Worm (Caenorhabditis elegans): ENCODE results near the gene EGAP2.2.
A peak's percentile ranks its signal among the peaks of the same experiment; 100 is the strongest.

The EGAP2.2 gene

ce11 chrII:5205286-5205685 lies 24.4 kb upstream of the EGAP2.2 start:
- no peak for TF ChIP-seq daf-16 (GFP tag; optimal IDR thresholded peaks at IDR 0.05)
- peak; percentile 16 for TF ChIP-seq daf-16 (tag; optimal IDR thresholded peaks at IDR 0.05)
- peak; percentile 82 for TF ChIP-seq aha-1 (tag)
- TF ChIP-seq nhr-28 (tag; optimal IDR thresholded peaks at IDR 0.05) = peak; percentile 7
- no peak for TF ChIP-seq F49E8.2 (tag; optimal IDR thresholded peaks at IDR 0.05; ENCODE audit: borderline replicate concordance)

- TF ChIP-seq gei-8 (GFP tag; optimal IDR thresholded peaks at IDR 0.05) (no peak), unc-62 (GFP tag; optimal IDR thresholded peaks at IDR 0.05 in 1 of 2) (peak in 1 of 2 experiments; percentile 86), unc-62 (tag; optimal IDR thresholded peaks at IDR 0.05) (no peak), F44E2.7 (GFP tag; IDR thresholded peaks at IDR 0.05) (no peak)
Observed at ce11 chrII:5209122-5209521, 20.6 kb upstream of the EGAP2.2 start.

ce11 chrII:5210830-5211229 lies 18.9 kb upstream of the EGAP2.2 start, which contains the start of gene C34F11.8:
Gene C34F11.8 (minus strand): TSS chrII:5210964.
- TF ChIP-seq zfp-3 (GFP tag; conservative IDR thresholded peaks at IDR 0.05) = no peak
- TF ChIP-seq nhr-28 (tag; optimal IDR thresholded peaks at IDR 0.05) = peak; percentile 64
- peak; percentile 27 for TF ChIP-seq aha-1 (tag)
- peak in 1 of 2 experiments; percentile 95 for TF ChIP-seq unc-62 (GFP tag; optimal IDR thresholded peaks at IDR 0.05 in 1 of 2)
- no peak for TF ChIP-seq unc-62 (tag; optimal IDR thresholded peaks at IDR 0.05)

- TF ChIP-seq pha-4 (GFP tag; IDR thresholded peaks at IDR 0.05) (no peak), pha-4 (tag; optimal IDR thresholded peaks at IDR 0.05) (no peak), aha-1 (tag) (peak; percentile 90)
Observed at ce11 chrII:5211970-5212369, 17.7 kb upstream of the EGAP2.2 start, which contains the start of gene C34F11.2. Gene C34F11.2 (plus strand): TSS chrII:5212270.

- TF ChIP-seq lin-1 (GFP tag; IDR thresholded peaks at IDR 0.05) (no peak), lin-39 (tag; optimal IDR thresholded peaks at IDR 0.05) (no peak), hlh-30 (tag; optimal IDR thresholded peaks at IDR 0.05; ENCODE audit: insufficient read depth) (no peak), attf-4 (tag; optimal IDR thresholded peaks at IDR 0.05) (no peak), mxl-3 (GFP tag; optimal IDR thresholded peaks at IDR 0.05) (no peak), nhr-237 (tag; optimal IDR thresholded peaks at IDR 0.05) (no peak), zip-2 (tag; optimal IDR thresholded peaks at IDR 0.05) (no peak), set-16 (GFP tag; IDR thresholded peaks at IDR 0.05) (no peak), unc-62 (GFP tag; optimal IDR thresholded peaks at IDR 0.05 in 1 of 2) (no peak), unc-62 (tag; optimal IDR thresholded peaks at IDR 0.05) (no peak), nhr-111 (GFP tag; optimal IDR thresholded peaks at IDR 0.05) (no peak), lir-3 (tag; optimal IDR thresholded peaks at IDR 0.05) (no peak), tra-1 (GFP tag; IDR thresholded peaks at IDR 0.05) (no peak), lim-7 (GFP tag; IDR thresholded peaks at IDR 0.05) (no peak), egl-27 (tag; optimal IDR thresholded peaks at IDR 0.05) (no peak), unc-39 (tag; optimal IDR thresholded peaks at IDR 0.05) (no peak), gei-8 (GFP tag; optimal IDR thresholded peaks at IDR 0.05) (no peak), ZK546.5 (tag; optimal IDR thresholded peaks at IDR 0.05) (no peak), zfp-3 (GFP tag; conservative IDR thresholded peaks at IDR 0.05) (no peak)
Observed at ce11 chrII:5212675-5213074, 17.0 kb upstream of the EGAP2.2 start, which contains the start of gene C34F11.1. Gene C34F11.1 (plus strand): TSS chrII:5212975.

ce11 chrII:5218349-5218748 lies 11.3 kb upstream of the EGAP2.2 start:
- TF ChIP-seq aha-1 (tag) (peak; percentile 39), nhr-76 (tag; optimal IDR thresholded peaks at IDR 0.05) (no peak)

- peak in 1 of 2 experiments; percentile 58 for TF ChIP-seq unc-62 (GFP tag; optimal IDR thresholded peaks at IDR 0.05 in 1 of 2)
- no peak for TF ChIP-seq unc-62 (tag; optimal IDR thresholded peaks at IDR 0.05)
- no peak for TF ChIP-seq F44E2.7 (GFP tag; IDR thresholded peaks at IDR 0.05)
Observed at ce11 chrII:5220648-5221047, 9.0 kb upstream of the EGAP2.2 start.

ce11 chrII:5222830-5223229 lies 6.9 kb upstream of the EGAP2.2 start:
- TF ChIP-seq nhr-48 (tag; optimal IDR thresholded peaks at IDR 0.05) = no peak
- peak; percentile 9 for TF ChIP-seq nhr-11 (tag; optimal IDR thresholded peaks at IDR 0.05)
- peak; percentile 46 for TF ChIP-seq aha-1 (tag)
- no peak for TF ChIP-seq F10B5.3 (tag; optimal IDR thresholded peaks at IDR 0.05)
- no peak for TF ChIP-seq set-16 (GFP tag; IDR thresholded peaks at IDR 0.05)

All from whole organism, L4 larva.